Worm (Caenorhabditis elegans): ENCODE measurements around the gene F37C12.10.

DNA sequence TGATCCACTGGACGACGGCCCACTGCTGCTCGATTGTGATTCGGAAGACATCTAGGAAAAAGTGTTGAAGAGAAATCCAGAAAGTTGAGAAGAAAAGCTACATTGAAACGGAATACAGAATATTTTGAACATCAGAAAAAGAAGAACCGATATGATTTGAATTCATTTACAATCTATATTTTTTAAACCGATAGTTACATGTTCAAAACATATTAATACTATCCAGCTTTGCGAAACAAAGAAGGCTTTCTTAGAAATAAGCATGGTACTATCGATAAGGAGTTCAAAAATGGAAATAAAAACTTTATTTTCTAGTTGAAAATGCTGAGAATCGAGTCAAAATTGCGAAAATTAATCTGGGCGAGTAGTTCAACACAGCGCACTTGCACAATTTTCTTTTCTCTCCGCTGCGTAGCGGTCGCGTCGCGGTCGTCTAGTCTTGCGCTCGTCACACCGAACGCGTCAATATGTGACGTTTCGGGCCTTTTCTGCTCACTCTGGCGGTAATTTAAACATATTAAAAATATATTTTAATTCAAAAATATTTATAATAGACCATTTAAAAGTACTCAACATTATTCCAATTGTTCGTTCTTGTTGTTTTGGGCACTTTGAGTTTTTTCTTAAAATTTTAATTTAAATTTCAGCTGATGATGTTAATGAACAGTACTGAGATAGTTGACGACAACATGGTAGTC, 26.0 kb downstream of the F37C12.10 start, which contains the start of the genes syf-2 and K04G7.1:
- TF ChIP-seq egl-27 (tag; optimal IDR thresholded peaks at IDR 0.05) (peak; percentile 92), F13H6.1 (tag; optimal IDR thresholded peaks at IDR 0.05) (peak; percentile 78), nhr-12 (tag; optimal IDR thresholded peaks at IDR 0.05) (no peak), zag-1 (tag; optimal IDR thresholded peaks at IDR 0.05) (peak; percentile 66), mab-5 (tag; optimal IDR thresholded peaks at IDR 0.05) (peak; percentile 79), skn-1 (tag; optimal IDR thresholded peaks at IDR 0.05) (peak; percentile 19), lsy-2 (tag; optimal IDR thresholded peaks at IDR 0.05) (peak; percentile 78 to 96)

All from whole organism, L2 larva.